Fruit fly (Drosophila melanogaster) whole organism, prepupa: ENCODE measurements around the gene Orp8.

Experiments used
- CG10631 ChIP-seq: fragments of 200-800 bp; sonication (Bioruptor generic); optimal IDR thresholded peaks from 2 replicates; lab custom pipeline; 2016; ENCODE audit warnings: missing biosample characterization, missing genetic modification characterization
- CG11294 ChIP-seq: fragments of 200-800 bp; sonication (Bioruptor generic); IDR thresholded peaks from 2 replicates; pipeline ENCODE4 v1.3.6; 2022; ENCODE audit warnings: missing biosample characterization, missing genetic modification characterization
- CG11902 ChIP-seq: fragments of 200-800 bp; sonication (Bioruptor generic); optimal IDR thresholded peaks from 3 replicates; lab custom pipeline; 2016; ENCODE audit warnings: missing biosample characterization, missing genetic modification characterization
- CG15336 ChIP-seq: fragments of 200-800 bp; sonication (Bioruptor generic); IDR thresholded peaks from 2 replicates; pipeline ENCODE4 v1.3.6; 2022; ENCODE audit warnings: missing biosample characterization, missing genetic modification characterization
- CG1621 ChIP-seq: fragments of 200-800 bp; sonication (Bioruptor generic); optimal IDR thresholded peaks from 3 replicates; lab custom pipeline; 2018; ENCODE audit warnings: missing biosample characterization, mild to moderate bottlenecking, missing genetic modification characterization
- CG3032 ChIP-seq: fragments of 200-800 bp; optimal IDR thresholded peaks from 2 replicates; lab custom pipeline; 2019; ENCODE audit warnings: missing biosample characterization, mild to moderate bottlenecking, missing genetic modification characterization, moderate library complexity
- CG31627 ChIP-seq: fragments of 200-800 bp; sonication (Bioruptor generic); optimal IDR thresholded peaks from 3 replicates; lab custom pipeline; 2016; ENCODE audit warnings: missing biosample characterization, missing genetic modification characterization
- CG32006 ChIP-seq: fragments of 200-800 bp; sonication (Bioruptor generic); optimal IDR thresholded peaks from 3 replicates; lab custom pipeline; 2017; ENCODE audit warnings: missing biosample characterization, mild to moderate bottlenecking, missing genetic modification characterization
- CG34406 ChIP-seq: fragments of 200-800 bp; sonication (Bioruptor generic); optimal IDR thresholded peaks from 3 replicates; lab custom pipeline; 2016; ENCODE audit warnings: missing biosample characterization, missing genetic modification characterization
- CG3919 ChIP-seq: fragments of 200-800 bp; sonication (Bioruptor generic); optimal IDR thresholded peaks from 3 replicates; lab custom pipeline; 2016; ENCODE audit warnings: missing biosample characterization, missing genetic modification characterization
- CG4318 ChIP-seq: fragments of 200-800 bp; sonication (Bioruptor generic); optimal IDR thresholded peaks from 3 replicates; lab custom pipeline; 2017; ENCODE audit warnings: missing biosample characterization, mild to moderate bottlenecking, missing genetic modification characterization
- CG6163 ChIP-seq: fragments of 200-800 bp; sonication (Bioruptor generic); IDR thresholded peaks from 3 replicates; pipeline ENCODE4 v1.3.6; 2022; ENCODE audit warnings: missing biosample characterization, missing genetic modification characterization
- CG6808 ChIP-seq: fragments of 200-800 bp; sonication (Bioruptor generic); optimal IDR thresholded peaks from 3 replicates; lab custom pipeline; 2017; ENCODE audit warnings: missing biosample characterization, missing genetic modification characterization, mild to moderate bottlenecking, moderate library complexity, missing genetic modification reagents
- CG6854 ChIP-seq: fragments of 200-800 bp; sonication (Bioruptor generic); optimal IDR thresholded peaks from 2 replicates; lab custom pipeline; 2017; ENCODE audit warnings: missing biosample characterization, mild to moderate bottlenecking, missing genetic modification characterization
- CG7368 ChIP-seq: fragments of 200-800 bp; sonication (Bioruptor generic); optimal IDR thresholded peaks from 3 replicates; lab custom pipeline; 2016; ENCODE audit warnings: missing biosample characterization, missing genetic modification characterization
- CG8319 ChIP-seq: fragments of 200-800 bp; sonication (Bioruptor generic); optimal IDR thresholded peaks from 3 replicates; lab custom pipeline; 2016; ENCODE audit warnings: missing biosample characterization, missing genetic modification characterization
- CG9139 ChIP-seq: fragments of 200-800 bp; sonication (Bioruptor generic); optimal IDR thresholded peaks from 3 replicates; lab custom pipeline; 2017; ENCODE audit warnings: missing biosample characterization, mild to moderate bottlenecking, missing genetic modification characterization
- Eip75B ChIP-seq: fragments of 200-800 bp; sonication (Bioruptor generic); optimal IDR thresholded peaks from 3 replicates; lab custom pipeline; 2016; ENCODE audit warnings: missing biosample characterization, missing genetic modification characterization
- Ets21C ChIP-seq: fragments of 200-800 bp; sonication (Bioruptor generic); optimal IDR thresholded peaks from 3 replicates; lab custom pipeline; 2016; ENCODE audit warnings: missing biosample characterization, missing genetic modification characterization
- Hr38 ChIP-seq: sonication (Bioruptor generic); optimal IDR thresholded peaks from 2 replicates; lab custom pipeline; 2016; ENCODE audit warnings: missing biosample characterization, missing genetic modification characterization
- Hr39 ChIP-seq: fragments of 200-800 bp; sonication (Bioruptor generic); optimal IDR thresholded peaks from 2 replicates; lab custom pipeline; 2016; ENCODE audit warnings: missing biosample characterization, missing genetic modification characterization
- Hr4 ChIP-seq: fragments of 200-800 bp; sonication (Bioruptor generic); optimal IDR thresholded peaks from 3 replicates; lab custom pipeline; 2016; ENCODE audit warnings: missing biosample characterization, missing genetic modification characterization
- Lpt ChIP-seq: fragments of 200-800 bp; sonication (Bioruptor generic); optimal IDR thresholded peaks from 3 replicates; lab custom pipeline; 2016; ENCODE audit warnings: missing biosample characterization, missing genetic modification characterization
- Smox ChIP-seq: fragments of 200-800 bp; sonication (Bioruptor generic); optimal IDR thresholded peaks from 3 replicates; lab custom pipeline; 2016; ENCODE audit warnings: missing biosample characterization, missing genetic modification characterization
- Sox102F ChIP-seq: fragments of 200-800 bp; sonication (Bioruptor generic); optimal IDR thresholded peaks from 2 replicates; lab custom pipeline; 2016; ENCODE audit warnings: missing biosample characterization, mild to moderate bottlenecking, missing genetic modification characterization
- Sox15 ChIP-seq: fragments of 200-800 bp; sonication (Bioruptor generic); optimal IDR thresholded peaks from 3 replicates; lab custom pipeline; 2016; ENCODE audit warnings: missing biosample characterization, missing genetic modification characterization
- achi ChIP-seq: fragments of 200-800 bp; sonication (Bioruptor generic); optimal IDR thresholded peaks from 3 replicates; lab custom pipeline; 2016; ENCODE audit warnings: missing biosample characterization, missing genetic modification characterization
- acj6 ChIP-seq: fragments of 200-800 bp; sonication (Bioruptor generic); optimal IDR thresholded peaks from 3 replicates; lab custom pipeline; 2016; ENCODE audit warnings: missing biosample characterization, missing genetic modification characterization
- cyc ChIP-seq: fragments of 200-800 bp; sonication (Bioruptor generic); optimal IDR thresholded peaks from 3 replicates; lab custom pipeline; 2016; ENCODE audit warnings: missing biosample characterization, missing genetic modification characterization
- dac ChIP-seq: fragments of 200-800 bp; sonication (Bioruptor generic); optimal IDR thresholded peaks from 2 replicates; lab custom pipeline; 2017; ENCODE audit warnings: missing biosample characterization, mild to moderate bottlenecking, missing genetic modification characterization
- dsx ChIP-seq: fragments of 200-800 bp; optimal IDR thresholded peaks from 3 replicates; lab custom pipeline; 2019; ENCODE audit warnings: missing biosample characterization, mild to moderate bottlenecking, missing genetic modification characterization, moderate library complexity; ENCODE audit not compliant: poor library complexity, severe bottlenecking
- esn ChIP-seq: fragments of 200-800 bp; sonication (Bioruptor generic); optimal IDR thresholded peaks from 2 replicates; lab custom pipeline; 2016; ENCODE audit warnings: missing biosample characterization, mild to moderate bottlenecking, missing genetic modification characterization, moderate library complexity
- fd59A ChIP-seq: fragments of 200-800 bp; sonication (Bioruptor generic); optimal IDR thresholded peaks from 2 replicates; lab custom pipeline; 2017; ENCODE audit warnings: missing biosample characterization, mild to moderate bottlenecking, missing genetic modification characterization, missing genetic modification reagents
- fkh ChIP-seq: fragments of 200-800 bp; sonication (Bioruptor generic); optimal IDR thresholded peaks from 3 replicates; lab custom pipeline; 2017; ENCODE audit warnings: missing biosample characterization, mild to moderate bottlenecking, missing genetic modification characterization, moderate library complexity
- lz ChIP-seq: fragments of 200-800 bp; sonication (Bioruptor generic); optimal IDR thresholded peaks from 3 replicates; lab custom pipeline; 2016; ENCODE audit warnings: missing biosample characterization, missing genetic modification characterization
- net ChIP-seq: fragments of 200-800 bp; sonication (Bioruptor generic); optimal IDR thresholded peaks from 3 replicates; lab custom pipeline; 2016; ENCODE audit warnings: missing biosample characterization, missing genetic modification characterization
- salr ChIP-seq, 2 experiments: fragments of 200-800 bp; sonication (Bioruptor generic); optimal IDR thresholded peaks; 3 replicates each; lab custom pipeline; 2016 to 2018; ENCODE audit warnings: missing biosample characterization in 2 of 2, missing genetic modification characterization in 2 of 2, mild to moderate bottlenecking in 1 of 2
- spab ChIP-seq: fragments of 200-800 bp; sonication (Bioruptor generic); optimal IDR thresholded peaks from 2 replicates; lab custom pipeline; 2017; ENCODE audit warnings: missing biosample characterization, mild to moderate bottlenecking, missing genetic modification characterization, missing genetic modification reagents
- ss ChIP-seq, 2 experiments: fragments of 200-800 bp; sonication (Bioruptor generic); optimal IDR thresholded peaks; 2 replicates in 1 of 2; 3 replicates in 1 of 2; lab custom pipeline; 2017 to 2018; ENCODE audit warnings: mild to moderate bottlenecking in 2 of 2, missing biosample characterization in 2 of 2, missing genetic modification characterization in 2 of 2, moderate library complexity in 1 of 2
- svp ChIP-seq: fragments of 200-800 bp; sonication (Bioruptor generic); peaks from one replicate; lab custom pipeline; 2016; ENCODE audit warnings: missing biosample characterization, missing genetic modification characterization

Gene Orp8

dm6 chr3R:20261225-20261968, 47.7 kb upstream of the Orp8 start (continued):
- TF ChIP-seq fd59A (peak; percentile 93), CG8319 (GFP tag; lab: Kevin White, UChicago) (peak; percentile 78), net (GFP tag; lab: Kevin White, UChicago) (peak; percentile 94), Hr39 (GFP tag; lab: Kevin White, UChicago) (peak; percentile 83), CG3919 (GFP tag; lab: Kevin White, UChicago) (peak; percentile 92), CG10631 (GFP tag; lab: Kevin White, UChicago) (peak; percentile 96), Hr4 (GFP tag; lab: Kevin White, UChicago) (peak; percentile 92), CG6163 (peak; percentile 96), salr (GFP tag; optimal IDR thresholded peaks at IDR 0.05; lab: Kevin White, UChicago) (peak; percentile 79 to 94), Smox (GFP tag; lab: Kevin White, UChicago) (peak; percentile 82), esn (peak; percentile 94), CG34406 (peak; percentile 93), CG11902 (GFP tag; lab: Kevin White, UChicago) (peak; percentile 84), CG15336 (peak; percentile 97), CG11294 (GFP tag; lab: Robert Waterston, UW) (peak; percentile 94), CG1621 (tag; lab: Kevin White, UChicago) (peak; percentile 95), svp (GFP tag; lab: Kevin White, UChicago) (peak; percentile 92), CG6854 (GFP tag; lab: Kevin White, UChicago) (peak; percentile 67), dac (GFP tag; lab: Kevin White, UChicago) (peak; percentile 57), CG4318 (GFP tag; lab: Kevin White, UChicago) (peak; percentile 85), fkh (GFP tag; lab: Kevin White, UChicago) (peak; percentile 52), achi (GFP tag; lab: Kevin White, UChicago) (peak; percentile 91), CG32006 (peak; percentile 95), cyc (GFP tag; lab: Kevin White, UChicago) (peak; percentile 82)
- TF ChIP-seq, all 60 proteins: peak for 59

- TF ChIP-seq CG31627 (GFP tag; lab: Kevin White, UChicago) (no peak), CG1621 (tag; lab: Kevin White, UChicago) (no peak), CG8319 (GFP tag; lab: Kevin White, UChicago) (no peak), Hr4 (GFP tag; lab: Kevin White, UChicago) (no peak), Sox15 (no peak), Smox (GFP tag; lab: Kevin White, UChicago) (no peak), net (GFP tag; lab: Kevin White, UChicago) (no peak), Ets21C (GFP tag; lab: Kevin White, UChicago) (no peak), CG15336 (no peak), Lpt (GFP tag; lab: Kevin White, UChicago) (no peak), CG3032 (tag; lab: Kevin White, UChicago) (no peak), fkh (GFP tag; lab: Kevin White, UChicago) (no peak), spab (GFP tag; lab: Kevin White, UChicago) (no peak)
Measured at dm6 chr3R:20261969-20262334, 47.2 kb upstream of the Orp8 start.

- peak; percentile 95 for TF ChIP-seq fkh (GFP tag; lab: Kevin White, UChicago)
- peak; percentile 9 for TF ChIP-seq CG10631 (GFP tag; lab: Kevin White, UChicago)
- peak; percentile 0 for TF ChIP-seq Hr4 (GFP tag; lab: Kevin White, UChicago)
- no peak for TF ChIP-seq Hr38
- peak; percentile 22 for TF ChIP-seq CG32006
Measured at dm6 chr3R:20262927-20263644, 46.1 kb upstream of the Orp8 start.

dm6 chr3R:20263793-20264483, 45.2 kb upstream of the Orp8 start:
- TF ChIP-seq lz: no peak
- no peak for TF ChIP-seq cyc (GFP tag; lab: Kevin White, UChicago)
- TF ChIP-seq Sox102F (GFP tag; lab: Kevin White, UChicago): peak; percentile 7
- TF ChIP-seq CG9139: peak; percentile 24
- TF ChIP-seq achi (GFP tag; lab: Kevin White, UChicago): no peak
- TF ChIP-seq Eip75B: peak; percentile 3
- no peak for TF ChIP-seq acj6 (GFP tag; lab: Kevin White, UChicago)
- peak; percentile 75 for TF ChIP-seq dsx (GFP tag; lab: Kevin White, UChicago)
- TF ChIP-seq CG6163: peak; percentile 45; the same call in 1 of the 3 replicates
- peak; percentile 21 to 66 for TF ChIP-seq ss (GFP tag; optimal IDR thresholded peaks at IDR 0.05; lab: Kevin White, UChicago)
- TF ChIP-seq CG31627 (GFP tag; lab: Kevin White, UChicago): no peak
- TF ChIP-seq CG10631 (GFP tag; lab: Kevin White, UChicago): no peak
- TF ChIP-seq CG6808: peak; percentile 8
- TF ChIP-seq Hr38: no peak
- no peak for TF ChIP-seq CG7368
